Worm (Caenorhabditis elegans) whole organism, L1 larva: ENCODE results near the gene ubq-1.
A peak's percentile ranks its signal among the peaks of the same experiment; 100 is the strongest.

Source experiments
- C16A3.4 ChIP-seq: fragments of 150-350 bp; optimal IDR thresholded peaks from 2 replicates; lab custom pipeline; 2014; ENCODE audit warnings: missing biosample characterization, missing genetic modification characterization
- Y116A8C.19 ChIP-seq: sonication (generic microtip); optimal IDR thresholded peaks from 2 replicates; lab custom pipeline; 2016; ENCODE audit warnings: missing compliant biosample characterization, missing genetic modification characterization, borderline replicate concordance
- aly-2 ChIP-seq: fragments of 150-350 bp; optimal IDR thresholded peaks from 2 replicates; lab custom pipeline; 2014; ENCODE audit warnings: missing biosample characterization, missing genetic modification characterization
- ama-1 ChIP-seq: fragments of 150-350 bp; optimal IDR thresholded peaks from 2 replicates; lab custom pipeline; 2014
- blmp-1 ChIP-seq: fragments of 150-350 bp; optimal IDR thresholded peaks from 2 replicates; lab custom pipeline; 2014; ENCODE audit warnings: missing biosample characterization, missing genetic modification characterization
- ceh-63 ChIP-seq: fragments of 200-800 bp; sonication (Bioruptor generic); optimal IDR thresholded peaks from 2 replicates; lab custom pipeline; 2018; ENCODE audit warnings: mild to moderate bottlenecking, missing genetic modification characterization, missing compliant biosample characterization
- ceh-8 ChIP-seq: fragments of 200-800 bp; sonication (Bioruptor generic); optimal IDR thresholded peaks from 2 replicates; lab custom pipeline; 2018; ENCODE audit warnings: mild to moderate bottlenecking, missing genetic modification characterization, moderate library complexity, missing compliant biosample characterization
- dsc-1 ChIP-seq: sonication (generic microtip); optimal IDR thresholded peaks from 2 replicates; lab custom pipeline; 2016; ENCODE audit warnings: mild to moderate bottlenecking, missing genetic modification characterization, missing compliant biosample characterization
- efl-1 ChIP-seq, 4 experiments: fragments of 150-350 bp; optimal IDR thresholded peaks in 3 of 4; peaks in 1 of 4; 1 replicate in 1 of 4; 2 replicates in 3 of 4; lab custom pipeline; 2014; ENCODE audit warnings: missing biosample characterization in 2 of 4, missing genetic modification characterization in 2 of 4, missing genetic modification reagents in 2 of 4
- efl-3 ChIP-seq: fragments of 200-800 bp; sonication (Bioruptor generic); optimal IDR thresholded peaks from 2 replicates; lab custom pipeline; 2018; ENCODE audit warnings: mild to moderate bottlenecking, missing genetic modification characterization, missing compliant biosample characterization
- egl-13 ChIP-seq: sonication (generic microtip); optimal IDR thresholded peaks from 2 replicates; lab custom pipeline; 2016; ENCODE audit warnings: missing genotype, missing genetic modification reagents, missing genetic modification characterization, missing compliant biosample characterization
- elt-2 ChIP-seq: sonication (generic microtip); optimal IDR thresholded peaks from 2 replicates; lab custom pipeline; 2016; ENCODE audit warnings: missing genetic modification characterization, mild to moderate bottlenecking, inconsistent platforms, missing compliant biosample characterization, missing genetic modification reagents
- fkh-4 ChIP-seq: sonication (generic microtip); optimal IDR thresholded peaks from 2 replicates; lab custom pipeline; 2016; ENCODE audit warnings: missing compliant biosample characterization, missing genetic modification characterization, borderline replicate concordance
- grh-1 ChIP-seq: fragments of 200-800 bp; sonication (Bioruptor generic); IDR thresholded peaks from 2 replicates; pipeline ENCODE4 v1.3.6; 2022; ENCODE audit warnings: missing genetic modification reagents, missing genetic modification characterization, missing compliant biosample characterization
- hpl-2 ChIP-seq: fragments of 150-350 bp; optimal IDR thresholded peaks from 2 replicates; lab custom pipeline; 2014; ENCODE audit warnings: missing biosample characterization, missing genetic modification reagents, missing genetic modification characterization
- irx-1 ChIP-seq: sonication (generic microtip); optimal IDR thresholded peaks from 2 replicates; lab custom pipeline; 2016; ENCODE audit warnings: missing genetic modification characterization, missing compliant biosample characterization
- lin-13 ChIP-seq: fragments of 150-350 bp; optimal IDR thresholded peaks from 2 replicates; lab custom pipeline; 2014; ENCODE audit warnings: missing biosample characterization, missing genetic modification reagents, missing genetic modification characterization
- lin-14 ChIP-seq: fragments of 200-800 bp; sonication (Bioruptor generic); optimal IDR thresholded peaks from 2 replicates; lab custom pipeline; 2018; ENCODE audit warnings: mild to moderate bottlenecking, missing genetic modification characterization, moderate library complexity, missing compliant biosample characterization
- lin-35 ChIP-seq, 2 experiments: fragments of 150-350 bp; optimal IDR thresholded peaks; 2 replicates each; lab custom pipeline; 2014; ENCODE audit warnings: missing biosample characterization in 2 of 2, missing genetic modification characterization in 2 of 2, missing genetic modification reagents in 2 of 2
- lir-3 ChIP-seq: sonication (generic microtip); optimal IDR thresholded peaks from 2 replicates; lab custom pipeline; 2016; ENCODE audit warnings: mild to moderate bottlenecking, missing genetic modification characterization, moderate library complexity, missing compliant biosample characterization; ENCODE audit not compliant: poor library complexity
- lsy-2 ChIP-seq, 2 experiments: fragments of 150-350 bp; optimal IDR thresholded peaks; 2 replicates each; lab custom pipeline; 2014; ENCODE audit warnings: missing biosample characterization in 2 of 2, missing genetic modification characterization in 2 of 2
- mab-9 ChIP-seq: fragments of 200-800 bp; sonication (Bioruptor generic); IDR thresholded peaks from 2 replicates; pipeline ENCODE4 v1.3.6; 2022; ENCODE audit warnings: missing genetic modification reagents, missing genetic modification characterization, missing compliant biosample characterization
- mef-2 ChIP-seq: fragments of 150-350 bp; optimal IDR thresholded peaks from 2 replicates; lab custom pipeline; 2014; ENCODE audit warnings: missing biosample characterization, missing genetic modification characterization
- mep-1 ChIP-seq: fragments of 150-350 bp; optimal IDR thresholded peaks from 2 replicates; lab custom pipeline; 2014; ENCODE audit warnings: missing biosample characterization, missing genetic modification characterization
- nhr-12 ChIP-seq: sonication (generic microtip); optimal IDR thresholded peaks from 2 replicates; lab custom pipeline; 2017; ENCODE audit warnings: missing biosample characterization, missing genetic modification characterization
- nhr-20 ChIP-seq: sonication (generic microtip); optimal IDR thresholded peaks from 2 replicates; lab custom pipeline; 2016; ENCODE audit warnings: mild to moderate bottlenecking, missing genetic modification characterization, missing compliant biosample characterization
- nhr-47 ChIP-seq: sonication (generic microtip); optimal IDR thresholded peaks from 2 replicates; lab custom pipeline; 2016; ENCODE audit warnings: mild to moderate bottlenecking, missing genetic modification characterization, moderate library complexity, missing compliant biosample characterization
- nhr-71 ChIP-seq: sonication (generic microtip); optimal IDR thresholded peaks from 2 replicates; lab custom pipeline; 2016; ENCODE audit warnings: mild to moderate bottlenecking, missing genetic modification characterization, moderate library complexity, missing compliant biosample characterization
- nhr-85 ChIP-seq: sonication (generic microtip); peaks from one replicate; lab custom pipeline; 2016; ENCODE audit warnings: missing genetic modification characterization, inconsistent platforms, missing compliant biosample characterization
- nhr-90 ChIP-seq: sonication (generic microtip); optimal IDR thresholded peaks from 2 replicates; lab custom pipeline; 2016; ENCODE audit warnings: mild to moderate bottlenecking, missing genetic modification characterization, missing compliant biosample characterization; ENCODE audit not compliant: poor library complexity
- pqm-1 ChIP-seq: sonication (generic microtip); optimal IDR thresholded peaks from 3 replicates; lab custom pipeline; 2017; ENCODE audit warnings: missing biosample characterization, missing genetic modification characterization
- rnt-1 ChIP-seq: sonication (generic microtip); optimal IDR thresholded peaks from 2 replicates; lab custom pipeline; 2016; ENCODE audit warnings: mild to moderate bottlenecking, missing genetic modification characterization, moderate library complexity, missing compliant biosample characterization
- skn-1 ChIP-seq: fragments of 150-350 bp; optimal IDR thresholded peaks from 2 replicates; lab custom pipeline; 2014; ENCODE audit warnings: missing biosample characterization, missing genetic modification characterization
- snu-23 ChIP-seq: sonication (generic microtip); optimal IDR thresholded peaks from 2 replicates; lab custom pipeline; 2016; ENCODE audit warnings: missing genetic modification characterization, missing compliant biosample characterization
- swsn-7 ChIP-seq: sonication (generic microtip); optimal IDR thresholded peaks from 2 replicates; lab custom pipeline; 2016; ENCODE audit warnings: missing genetic modification characterization, missing compliant biosample characterization
- tlp-1 ChIP-seq: fragments of 150-350 bp; optimal IDR thresholded peaks from 2 replicates; lab custom pipeline; 2014; ENCODE audit warnings: missing biosample characterization, missing genetic modification characterization
- unc-86 ChIP-seq: sonication (generic microtip); optimal IDR thresholded peaks from 2 replicates; lab custom pipeline; 2016; ENCODE audit warnings: missing genetic modification characterization, missing compliant biosample characterization
- unc-98 ChIP-seq: fragments of 200-800 bp; sonication (Bioruptor generic); IDR thresholded peaks from 2 replicates; pipeline ENCODE4 v1.3.6; 2022; ENCODE audit warnings: missing genetic modification characterization, missing compliant biosample characterization
- xbp-1 ChIP-seq: sonication (generic microtip); optimal IDR thresholded peaks from 2 replicates; lab custom pipeline; 2016; ENCODE audit warnings: missing genetic modification characterization, missing compliant biosample characterization
- ztf-11 ChIP-seq, 2 experiments: sonication (generic microtip); optimal IDR thresholded peaks; 2 replicates each; lab custom pipeline; 2016 to 2017; ENCODE audit warnings: missing genetic modification characterization in 2 of 2, missing biosample characterization in 1 of 2, missing compliant biosample characterization in 1 of 2
- ztf-4 ChIP-seq: fragments of 150-350 bp; optimal IDR thresholded peaks from 2 replicates; lab custom pipeline; 2014; ENCODE audit warnings: missing biosample characterization, missing genetic modification characterization

Gene ubq-1

ce11 chrIII:5942104-5942503 lies 2.0 kb downstream of the ubq-1 start:
- peak; percentile 63 for TF ChIP-seq nhr-85 (tag; lab: Kevin White, UChicago)
- no peak for TF ChIP-seq xbp-1 (tag; lab: Kevin White, UChicago)
- TF ChIP-seq lin-14 (GFP tag; lab: Kevin White, UChicago) = peak; percentile 5

- TF ChIP-seq ztf-11 (tag; optimal IDR thresholded peaks at IDR 0.05; lab: Kevin White, UChicago) = peak in 1 of 2 experiments; percentile 19
- peak; percentile 39 for TF ChIP-seq elt-2 (tag; lab: Kevin White, UChicago)
- peak; percentile 93 for TF ChIP-seq ama-1 (lab: Kevin White, UChicago)
- peak; percentile 98 for TF ChIP-seq aly-2 (tag; lab: Kevin White, UChicago)
- TF ChIP-seq lin-35 (GFP tag; optimal IDR thresholded peaks at IDR 0.05; lab: Kevin White, UChicago) = peak in 1 of 2 experiments; percentile 45
- no peak for TF ChIP-seq egl-13
- peak in 1 of 2 experiments; percentile 18 for TF ChIP-seq lsy-2 (tag; optimal IDR thresholded peaks at IDR 0.05; lab: Kevin White, UChicago)
- peak; percentile 48 for TF ChIP-seq nhr-85 (tag; lab: Kevin White, UChicago)
- peak; percentile 68 for TF ChIP-seq nhr-90 (tag; lab: Kevin White, UChicago)
- peak; percentile 18 for TF ChIP-seq xbp-1 (tag; lab: Kevin White, UChicago)
- peak; percentile 40 for TF ChIP-seq nhr-20 (tag; lab: Kevin White, UChicago)
- TF ChIP-seq mab-9 (GFP tag; lab: Robert Waterston, UW) = no peak
- TF ChIP-seq hpl-2 (GFP tag; lab: Kevin White, UChicago) = peak; percentile 67
- peak; percentile 3 for TF ChIP-seq dsc-1
- TF ChIP-seq lir-3 (tag; lab: Kevin White, UChicago) = peak; percentile 57
- TF ChIP-seq nhr-71 (tag; lab: Kevin White, UChicago) = peak; percentile 54
- peak; percentile 25 for TF ChIP-seq lin-14 (GFP tag; lab: Kevin White, UChicago)
- TF ChIP-seq pqm-1 (tag; lab: Kevin White, UChicago) = no peak
- TF ChIP-seq ztf-4 (tag; lab: Kevin White, UChicago) = peak; percentile 22
- TF ChIP-seq ceh-63 (GFP tag; lab: Kevin White, UChicago) = no peak
- no peak for TF ChIP-seq efl-3 (GFP tag; lab: Kevin White, UChicago)
- TF ChIP-seq skn-1 (tag; lab: Kevin White, UChicago) = no peak
- TF ChIP-seq nhr-47 (tag; lab: Kevin White, UChicago) = peak; percentile 58
- no peak for TF ChIP-seq tlp-1 (tag; lab: Kevin White, UChicago)
- no peak for TF ChIP-seq mef-2 (tag; lab: Kevin White, UChicago)
- peak; percentile 35; the same call in 1 of the 2 replicates for TF ChIP-seq grh-1
- TF ChIP-seq efl-1 (optimal IDR thresholded peaks at IDR 0.05; lab: Kevin White, UChicago) = peak in 1 of 2 experiments; percentile 24
- TF ChIP-seq efl-1 (GFP tag; optimal IDR thresholded peaks at IDR 0.05 in 1 of 2; lab: Kevin White, UChicago) = peak in 1 of 2 experiments; percentile 92
- peak; percentile 27 for TF ChIP-seq snu-23
Measured at ce11 chrIII:5943368-5944180, 3.5 kb downstream of the ubq-1 start.

- TF ChIP-seq efl-1 (optimal IDR thresholded peaks at IDR 0.05; lab: Kevin White, UChicago) (no peak), efl-1 (GFP tag; optimal IDR thresholded peaks at IDR 0.05 in 1 of 2; lab: Kevin White, UChicago) (peak in 1 of 2 experiments; percentile 23), ceh-8 (GFP tag; lab: Kevin White, UChicago) (no peak)
Measured at ce11 chrIII:5945865-5946264, 5.8 kb downstream of the ubq-1 start, which contains the start of gene F25B5.5. Gene F25B5.5, minus strand, starts transcription at chrIII:5946124.

ce11 chrIII:5948162-5948933 lies 8.3 kb downstream of the ubq-1 start, which contains the start of the genes F25B5.6 and F25B5.3:
Gene F25B5.6, minus strand, starts transcription at chrIII:5948733.
Gene F25B5.3, plus strand, starts transcription at chrIII:5948883.
- TF ChIP-seq fkh-4 (tag; lab: Kevin White, UChicago) (no peak), nhr-85 (tag; lab: Kevin White, UChicago) (peak; percentile 79), nhr-12 (tag; lab: Kevin White, UChicago) (no peak), skn-1 (tag; lab: Kevin White, UChicago) (peak; percentile 53), irx-1 (tag; lab: Kevin White, UChicago) (no peak), swsn-7 (tag; lab: Kevin White, UChicago) (peak; percentile 10), C16A3.4 (tag; lab: Kevin White, UChicago) (peak; percentile 38), elt-2 (tag; lab: Kevin White, UChicago) (no peak), Y116A8C.19 (tag; lab: Kevin White, UChicago) (no peak), blmp-1 (tag; lab: Kevin White, UChicago) (peak; percentile 19), lin-13 (GFP tag; lab: Kevin White, UChicago) (peak; percentile 14), xbp-1 (tag; lab: Kevin White, UChicago) (peak; percentile 3), lin-35 (GFP tag; optimal IDR thresholded peaks at IDR 0.05; lab: Kevin White, UChicago) (peak; percentile 8 to 53), grh-1 (no peak), lsy-2 (tag; optimal IDR thresholded peaks at IDR 0.05; lab: Kevin White, UChicago) (peak; percentile 36 to 50), unc-98 (no peak), rnt-1 (tag; lab: Kevin White, UChicago) (peak; percentile 9), ztf-4 (tag; lab: Kevin White, UChicago) (no peak), nhr-90 (tag; lab: Kevin White, UChicago) (no peak), mep-1 (tag; lab: Kevin White, UChicago) (peak; percentile 61), unc-86 (tag; lab: Kevin White, UChicago) (no peak)
